Worm (Caenorhabditis elegans) whole organism, late embryonic: ENCODE results near the gene Y73B6BL.14.
"Not testable (repeated sequence)": the region's sequence is repeated elsewhere in the genome, so short reads cannot be mapped to it uniquely, and the experiment has no call there.

ENCODE experiments used
- C08G9.2 ChIP-seq: sonication (generic microtip); optimal IDR thresholded peaks from 2 replicates; lab custom pipeline; 2016; ENCODE audit warnings: mild to moderate bottlenecking, missing genetic modification characterization, moderate library complexity, missing compliant biosample characterization
- K09A11.1 ChIP-seq: sonication (generic microtip); optimal IDR thresholded peaks from 2 replicates; lab custom pipeline; 2017; ENCODE audit warnings: antibody characterized with exemption, mild to moderate bottlenecking, missing genetic modification characterization, missing compliant biosample characterization; ENCODE audit not compliant: insufficient read depth
- Y22D7AL.16 ChIP-seq: sonication (generic microtip); optimal IDR thresholded peaks from 2 replicates; lab custom pipeline; 2016; ENCODE audit warnings: missing genetic modification characterization, missing compliant biosample characterization
- ahr-1 ChIP-seq: sonication (generic microtip); optimal IDR thresholded peaks from 2 replicates; lab custom pipeline; 2016; ENCODE audit warnings: missing genetic modification characterization, missing compliant biosample characterization
- ama-1 ChIP-seq: fragments of 150-350 bp; optimal IDR thresholded peaks from 2 replicates; lab custom pipeline; 2014
- ceh-14 ChIP-seq: sonication (generic microtip); optimal IDR thresholded peaks from 2 replicates; lab custom pipeline; 2016; ENCODE audit warnings: missing genotype, missing genetic modification characterization, missing compliant biosample characterization
- ceh-19 ChIP-seq: fragments of 200-800 bp; sonication (Bioruptor generic); optimal IDR thresholded peaks from 2 replicates; lab custom pipeline; 2018; ENCODE audit warnings: mild to moderate bottlenecking, missing genetic modification characterization, missing compliant biosample characterization
- ceh-2 ChIP-seq: sonication (generic microtip); optimal IDR thresholded peaks from 2 replicates; lab custom pipeline; 2016; ENCODE audit warnings: missing genotype, missing genetic modification characterization, missing compliant biosample characterization
- ceh-22 ChIP-seq: sonication (generic microtip); optimal IDR thresholded peaks from 2 replicates; lab custom pipeline; 2017; ENCODE audit warnings: missing biosample characterization, missing genetic modification characterization
- ceh-31 ChIP-seq: sonication (generic microtip); optimal IDR thresholded peaks from 2 replicates; lab custom pipeline; 2016; ENCODE audit warnings: missing genetic modification characterization, missing compliant biosample characterization
- ceh-34 ChIP-seq: sonication (generic microtip); optimal IDR thresholded peaks from 2 replicates; lab custom pipeline; 2016; ENCODE audit warnings: mild to moderate bottlenecking, missing genetic modification characterization, missing compliant biosample characterization
- ceh-45 ChIP-seq: fragments of 200-800 bp; sonication (Bioruptor generic); IDR thresholded peaks from 2 replicates; pipeline ENCODE4 v1.3.6; 2022; ENCODE audit warnings: missing genetic modification reagents, missing genetic modification characterization, missing compliant biosample characterization
- ceh-48 ChIP-seq: sonication (generic microtip); optimal IDR thresholded peaks from 2 replicates; lab custom pipeline; 2016; ENCODE audit warnings: missing genetic modification characterization, inconsistent platforms, missing compliant biosample characterization
- ceh-6 ChIP-seq: fragments of 200-800 bp; sonication (Bioruptor generic); optimal IDR thresholded peaks from 2 replicates; lab custom pipeline; 2018; ENCODE audit warnings: mild to moderate bottlenecking, missing genetic modification characterization, missing compliant biosample characterization
- elt-4 ChIP-seq: sonication (generic microtip); optimal IDR thresholded peaks from 2 replicates; lab custom pipeline; 2016; ENCODE audit warnings: missing genetic modification characterization, missing compliant biosample characterization
- eyg-1 ChIP-seq: sonication (generic microtip); optimal IDR thresholded peaks from 2 replicates; lab custom pipeline; 2016; ENCODE audit warnings: missing genotype, missing genetic modification characterization, missing compliant biosample characterization
- fkh-10 ChIP-seq: fragments of 150-350 bp; optimal IDR thresholded peaks from 2 replicates; lab custom pipeline; 2014; ENCODE audit warnings: missing biosample characterization, missing genetic modification reagents, missing genetic modification characterization
- gmeb-2 ChIP-seq: sonication (generic microtip); optimal IDR thresholded peaks from 2 replicates; lab custom pipeline; 2016; ENCODE audit warnings: missing genetic modification characterization, inconsistent platforms, missing compliant biosample characterization
- hlh-13 ChIP-seq: fragments of 200-800 bp; sonication (Bioruptor generic); optimal IDR thresholded peaks from 2 replicates; lab custom pipeline; 2018; ENCODE audit warnings: mild to moderate bottlenecking, missing genetic modification characterization, missing compliant biosample characterization
- hlh-15 ChIP-seq: sonication (generic microtip); optimal IDR thresholded peaks from 2 replicates; lab custom pipeline; 2016; ENCODE audit warnings: missing genetic modification characterization, missing compliant biosample characterization
- lim-6 ChIP-seq: sonication (generic microtip); optimal IDR thresholded peaks from 2 replicates; lab custom pipeline; 2016; ENCODE audit warnings: missing genetic modification characterization, missing compliant biosample characterization
- lin-11 ChIP-seq: fragments of 200-800 bp; sonication (Bioruptor generic); optimal IDR thresholded peaks from 2 replicates; lab custom pipeline; 2018; ENCODE audit warnings: mild to moderate bottlenecking, missing genetic modification characterization, missing compliant biosample characterization
- mec-3 ChIP-seq: sonication (generic microtip); optimal IDR thresholded peaks from 2 replicates; lab custom pipeline; 2016; ENCODE audit warnings: borderline replicate concordance, missing genetic modification characterization, missing compliant biosample characterization
- nfya-1 ChIP-seq: sonication (generic microtip); optimal IDR thresholded peaks from 2 replicates; lab custom pipeline; 2017; ENCODE audit warnings: missing genetic modification characterization, mild to moderate bottlenecking, missing compliant biosample characterization, antibody characterized with exemption, moderate library complexity
- nhr-11 ChIP-seq: fragments of 150-350 bp; optimal IDR thresholded peaks from 2 replicates; lab custom pipeline; 2014; ENCODE audit warnings: missing biosample characterization, missing genetic modification characterization
- odd-2 ChIP-seq: sonication (generic microtip); optimal IDR thresholded peaks from 2 replicates; lab custom pipeline; 2017; ENCODE audit warnings: antibody characterized with exemption, mild to moderate bottlenecking, missing genetic modification characterization, missing compliant biosample characterization
- pat-9 ChIP-seq: fragments of 200-800 bp; sonication (Bioruptor generic); optimal IDR thresholded peaks from 2 replicates; lab custom pipeline; 2018; ENCODE audit warnings: mild to moderate bottlenecking, missing genetic modification characterization, moderate library complexity, missing compliant biosample characterization
- pax-1 ChIP-seq: fragments of 150-350 bp; optimal IDR thresholded peaks from 2 replicates; lab custom pipeline; 2014; ENCODE audit warnings: missing biosample characterization, missing genetic modification characterization
- pha-2 ChIP-seq: sonication (generic microtip); optimal IDR thresholded peaks from 2 replicates; lab custom pipeline; 2017; ENCODE audit warnings: mild to moderate bottlenecking, missing genetic modification characterization, missing compliant biosample characterization
- pros-1 ChIP-seq: fragments of 150-350 bp; optimal IDR thresholded peaks from 2 replicates; lab custom pipeline; 2014; ENCODE audit warnings: missing biosample characterization, missing genetic modification reagents, missing genetic modification characterization
- sox-2 ChIP-seq: fragments of 200-800 bp; sonication (Bioruptor generic); IDR thresholded peaks from 2 replicates; pipeline ENCODE4 v1.3.6; 2022; ENCODE audit warnings: missing genetic modification reagents, missing genetic modification characterization, missing compliant biosample characterization
- sox-4 ChIP-seq: sonication (generic microtip); optimal IDR thresholded peaks from 2 replicates; lab custom pipeline; 2017; ENCODE audit warnings: mild to moderate bottlenecking, missing genetic modification characterization, inconsistent platforms, missing compliant biosample characterization
- syd-9 ChIP-seq: sonication (generic microtip); optimal IDR thresholded peaks from 2 replicates; lab custom pipeline; 2016; ENCODE audit warnings: mild to moderate bottlenecking, missing genetic modification characterization, moderate library complexity, missing compliant biosample characterization
- tbx-2 ChIP-seq: sonication (generic microtip); optimal IDR thresholded peaks from 2 replicates; lab custom pipeline; 2016; ENCODE audit warnings: missing genetic modification characterization, missing compliant biosample characterization
- tbx-7 ChIP-seq: sonication (generic microtip); optimal IDR thresholded peaks from 2 replicates; lab custom pipeline; 2016; ENCODE audit warnings: missing genotype, missing genetic modification characterization, missing compliant biosample characterization
- unc-42 ChIP-seq: sonication (generic microtip); optimal IDR thresholded peaks from 2 replicates; lab custom pipeline; 2016; ENCODE audit warnings: missing genotype, missing genetic modification characterization, missing compliant biosample characterization
- unc-55 ChIP-seq: sonication (generic microtip); optimal IDR thresholded peaks from 2 replicates; lab custom pipeline; 2017; ENCODE audit warnings: missing biosample characterization, missing genetic modification reagents, missing genetic modification characterization
- unc-86 ChIP-seq: sonication (generic microtip); optimal IDR thresholded peaks from 2 replicates; lab custom pipeline; 2016; ENCODE audit warnings: missing genetic modification characterization, missing compliant biosample characterization
- ztf-16 ChIP-seq: sonication (generic microtip); optimal IDR thresholded peaks from 2 replicates; lab custom pipeline; 2017; ENCODE audit warnings: missing genetic modification characterization, missing compliant biosample characterization

Gene Y73B6BL.14

DNA sequence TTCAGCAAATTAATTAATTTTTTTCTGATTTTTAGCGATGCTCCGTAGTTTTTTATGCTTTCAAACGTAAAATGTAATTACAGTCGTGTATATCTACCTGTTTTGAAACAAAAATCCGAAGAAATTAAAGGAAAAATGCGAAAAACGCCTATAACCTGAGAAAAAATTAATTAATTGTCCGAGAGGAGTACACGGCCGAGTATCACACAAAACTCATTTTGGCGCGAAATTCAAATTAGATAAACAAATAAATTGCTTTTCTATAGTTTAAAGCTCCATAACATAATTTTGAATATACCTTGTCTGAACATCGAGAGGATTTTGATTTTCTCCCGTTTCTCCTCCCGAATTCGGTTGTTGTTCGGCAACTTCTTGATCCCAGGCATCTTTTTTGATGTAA, 26.7 kb upstream of the Y73B6BL.14 start:
- TF ChIP-seq C08G9.2 (tag; lab: Kevin White, UChicago) (peak; percentile 42), ceh-19 (GFP tag; lab: Kevin White, UChicago) (no peak), ceh-31 (peak; percentile 56), tbx-2 (tag; lab: Kevin White, UChicago) (peak; percentile 13), elt-4 (tag; lab: Kevin White, UChicago) (no peak), odd-2 (tag; lab: Kevin White, UChicago) (no peak), unc-42 (tag; lab: Kevin White, UChicago) (peak; percentile 43)

- TF ChIP-seq unc-42 (tag; lab: Kevin White, UChicago) (peak; percentile 94), fkh-10 (GFP tag; lab: Kevin White, UChicago) (peak; percentile 36), ceh-6 (GFP tag; lab: Kevin White, UChicago) (no peak)
These were observed 23.3 kb upstream of the Y73B6BL.14 start for ce11 chrIV:6366032-6366431.

DNA sequence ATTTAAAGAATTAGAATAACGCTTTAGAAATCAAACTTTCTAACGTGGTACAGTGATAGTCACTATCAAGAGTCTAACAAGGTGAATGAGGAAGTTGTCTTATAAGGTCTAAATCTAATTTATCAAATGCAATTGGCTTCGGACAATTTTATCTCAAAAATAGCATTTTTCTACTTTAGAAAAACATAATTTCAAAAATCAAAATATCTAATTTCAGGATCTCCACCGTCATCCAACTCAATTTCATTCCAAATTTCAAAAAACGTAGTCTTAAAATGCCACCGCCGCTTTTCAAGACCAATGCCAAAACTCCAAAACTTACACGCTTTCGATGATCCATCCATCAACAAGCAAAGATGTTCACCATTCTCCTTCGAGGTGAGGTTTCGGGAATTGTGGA, 22.3 kb upstream of the Y73B6BL.14 start, which contains the start of gene Y73B6BL.270:
Gene Y73B6BL.270, plus strand, starts transcription at position 301 of the 400 bp plus-strand sequence.
- TF ChIP-seq ceh-2, result no peak
- TF ChIP-seq tbx-7 (tag; lab: Kevin White, UChicago), result no peak
- TF ChIP-seq Y22D7AL.16 (tag; lab: Kevin White, UChicago), result no peak
- no peak for TF ChIP-seq ceh-45 (GFP tag; lab: Robert Waterston, UW)
- TF ChIP-seq sox-2, result no peak
- TF ChIP-seq lin-11 (tag; lab: Kevin White, UChicago), result no peak
- no peak for TF ChIP-seq lim-6 (tag; lab: Kevin White, UChicago)
- TF ChIP-seq gmeb-2 (tag; lab: Kevin White, UChicago), result no peak
- no peak for TF ChIP-seq unc-55 (GFP tag; lab: Kevin White, UChicago)
- TF ChIP-seq C08G9.2 (tag; lab: Kevin White, UChicago), result no peak
- no peak for TF ChIP-seq odd-2 (tag; lab: Kevin White, UChicago)
- TF ChIP-seq pat-9 (tag; lab: Kevin White, UChicago), result no peak
- TF ChIP-seq ceh-22 (tag; lab: Kevin White, UChicago), result no peak
- TF ChIP-seq unc-86 (tag; lab: Kevin White, UChicago), result no peak
- no peak for TF ChIP-seq tbx-2 (tag; lab: Kevin White, UChicago)
- TF ChIP-seq K09A11.1 (tag; lab: Kevin White, UChicago), result no peak
- no peak for TF ChIP-seq ceh-14
- TF ChIP-seq elt-4 (tag; lab: Kevin White, UChicago), result no peak

DNA sequence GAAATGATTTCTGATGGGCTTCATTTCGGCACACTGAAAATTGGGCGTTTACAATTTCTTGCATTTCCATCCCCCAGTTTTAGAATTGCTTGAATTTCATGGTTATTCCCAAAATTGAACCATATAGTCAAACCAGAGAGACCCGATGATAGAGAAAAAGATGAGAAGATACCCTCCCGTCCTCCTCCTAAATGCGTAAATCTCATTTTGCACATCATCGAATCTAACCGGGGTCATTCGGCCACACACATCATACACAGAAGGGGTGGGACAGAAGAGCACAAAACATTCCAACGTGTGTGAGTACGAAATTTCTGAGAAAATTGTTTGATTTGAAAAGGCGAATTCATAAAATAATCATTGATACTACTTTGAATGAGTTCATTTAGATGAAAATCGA, 20.8 kb upstream of the Y73B6BL.14 start:
- TF ChIP-seq unc-42 (tag; lab: Kevin White, UChicago) (peak; percentile 90), nhr-11 (tag; lab: Kevin White, UChicago) (no peak), ceh-6 (GFP tag; lab: Kevin White, UChicago) (no peak)

ce11 chrIV:6361668-6362067, 18.9 kb upstream of the Y73B6BL.14 start, which contains the start of gene Y73B6BL.47:
TSS of gene Y73B6BL.47 (plus strand) at chrIV:6361968.
- TF ChIP-seq K09A11.1 (tag; lab: Kevin White, UChicago) (no peak), unc-42 (tag; lab: Kevin White, UChicago) (peak; percentile 13)

DNA sequence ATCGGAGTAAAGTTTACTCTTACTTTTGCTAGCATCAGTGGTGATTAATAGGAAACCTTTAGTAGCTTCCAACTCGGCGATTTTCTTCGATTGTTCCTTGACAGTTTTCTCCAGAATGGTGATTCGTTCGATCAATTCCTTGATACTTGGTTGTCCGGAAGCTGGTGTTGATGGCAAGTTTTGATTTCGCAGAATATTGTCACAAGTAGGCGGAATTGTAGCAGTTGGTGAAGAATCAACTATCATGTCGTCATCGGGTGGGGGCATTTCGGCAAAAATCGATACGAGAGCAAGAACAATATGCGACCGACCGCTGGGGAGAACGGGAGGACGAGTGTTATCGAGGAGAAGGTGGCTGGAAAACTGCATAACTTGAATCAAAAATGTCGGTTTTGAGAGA, 4.4 kb upstream of the Y73B6BL.14 start, which contains the start of gene Y73B6BL.289:
Gene Y73B6BL.289, plus strand, starts transcription at position 301 of the 400 bp plus-strand sequence.
- not testable (repeated sequence) for TF ChIP-seq nfya-1, pros-1, odd-2 (tag; lab: Kevin White, UChicago)

DNA sequence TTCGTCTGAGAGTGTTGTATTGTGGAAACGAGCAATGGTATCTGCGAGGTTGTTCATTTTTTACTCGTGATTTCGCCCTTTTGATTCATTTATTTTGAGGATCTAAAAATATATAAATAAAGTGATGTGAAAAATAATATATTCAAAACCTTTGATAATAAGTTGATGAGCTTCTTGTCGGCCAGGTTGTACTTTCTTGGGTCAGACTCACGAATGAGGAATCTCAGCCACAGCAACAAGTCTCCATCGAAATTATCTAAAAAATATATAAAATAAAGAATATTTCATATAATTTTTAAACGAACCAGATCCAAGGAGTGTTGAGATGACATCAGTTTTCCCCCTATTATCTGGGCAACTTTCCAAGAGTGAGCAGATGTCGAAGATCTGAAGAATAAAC, 345 bp downstream of the Y73B6BL.14 start, which contains the start of gene Y73B6BL.288:
Gene Y73B6BL.288, minus strand, starts transcription at position 101 of the 400 bp plus-strand sequence.
- TF ChIP-seq ztf-16 (tag; lab: Kevin White, UChicago) (no peak), unc-55 (GFP tag; lab: Kevin White, UChicago) (no peak), mec-3 (no peak), K09A11.1 (tag; lab: Kevin White, UChicago) (no peak), lin-11 (tag; lab: Kevin White, UChicago) (no peak), syd-9 (tag; lab: Kevin White, UChicago) (no peak), hlh-13 (GFP tag; lab: Kevin White, UChicago) (no peak), ahr-1 (tag; lab: Kevin White, UChicago) (no peak), pha-2 (no peak), ceh-2 (no peak), ceh-34 (tag; lab: Kevin White, UChicago) (no peak), pax-1 (tag; lab: Kevin White, UChicago) (no peak), ceh-48 (tag; lab: Kevin White, UChicago) (no peak), eyg-1 (no peak), hlh-15 (no peak), ceh-19 (GFP tag; lab: Kevin White, UChicago) (no peak), ama-1 (lab: Kevin White, UChicago) (no peak), sox-4 (tag; lab: Kevin White, UChicago) (no peak)
